Fruit fly (Drosophila melanogaster): ENCODE data around the gene Lcp65Ac.

Gene Lcp65Ac

dm6 chr3L:6192822-6193555 lies 48.4 kb downstream of the Lcp65Ac start, which contains the start of the genes Sf3b6 and Tnpo (continued):
- peak; percentile 84 for TF ChIP-seq dmrt93B (GFP tag; optimal IDR thresholded peaks at IDR 0.05)
- no peak for TF ChIP-seq pan (optimal IDR thresholded peaks at IDR 0.05)
- TF ChIP-seq Abd-B (GFP tag; optimal IDR thresholded peaks at IDR 0.05), result no peak
- no peak for TF ChIP-seq br (GFP tag; optimal IDR thresholded peaks at IDR 0.05)

dm6 chr3L:6193556-6194114 lies 49.0 kb downstream of the Lcp65Ac start:
- TF ChIP-seq Dfd (GFP tag; optimal IDR thresholded peaks at IDR 0.05) (no peak), foxo (GFP tag; optimal IDR thresholded peaks at IDR 0.05) (no peak), N (GFP tag; optimal IDR thresholded peaks at IDR 0.05) (no peak), Hr83 (GFP tag; optimal IDR thresholded peaks at IDR 0.05; ENCODE audit: poor library complexity, severe bottlenecking) (no peak), sv (GFP tag; optimal IDR thresholded peaks at IDR 0.05) (no peak), dsf (GFP tag; optimal IDR thresholded peaks at IDR 0.05; ENCODE audit: borderline replicate concordance) (no peak), Vsx2 (GFP tag; optimal IDR thresholded peaks at IDR 0.05; ENCODE audit: partially characterized antibody) (no peak), Hnf4 (GFP tag; optimal IDR thresholded peaks at IDR 0.05) (no peak), pan (optimal IDR thresholded peaks at IDR 0.05) (no peak), Jra (GFP tag; optimal IDR thresholded peaks at IDR 0.05) (no peak), lola (GFP tag; optimal IDR thresholded peaks at IDR 0.05) (no peak), HLH106 (tag; optimal IDR thresholded peaks at IDR 0.05) (no peak), br (GFP tag; optimal IDR thresholded peaks at IDR 0.05) (no peak), h (GFP tag; optimal IDR thresholded peaks at IDR 0.05) (no peak), Myc (optimal IDR thresholded peaks at IDR 0.05) (no peak)
